Fruit fly (Drosophila melanogaster): ENCODE measurements around the gene Dip-C.
A peak's percentile ranks its signal among the peaks of the same experiment; 100 is the strongest.

Dip-C gene

dm6 chr3R:12413274-12413958 is at the start of gene Dip-C, which contains the start of gene pps (continued):
- TF ChIP-seq CG6683 (GFP tag; optimal IDR thresholded peaks at IDR 0.05) (no peak), pzg (GFP tag; optimal IDR thresholded peaks at IDR 0.05) (peak; percentile 69), Bgb (GFP tag; IDR thresholded peaks at IDR 0.05; ENCODE audit: partially characterized antibody) (peak; percentile 74), CG18262 (tag; optimal IDR thresholded peaks at IDR 0.05) (no peak), CG1603 (tag; optimal IDR thresholded peaks at IDR 0.05) (no peak), Dp (GFP tag; optimal IDR thresholded peaks at IDR 0.05) (peak; percentile 29), CG11398 (GFP tag; optimal IDR thresholded peaks at IDR 0.05) (no peak), pan (optimal IDR thresholded peaks at IDR 0.05) (no peak), pan (GFP tag; optimal IDR thresholded peaks at IDR 0.05 in 1 of 2, IDR thresholded peaks at IDR 0.05 in 1 of 2) (peak in 1 of 2 experiments; percentile 9), Ada2b (GFP tag; IDR thresholded peaks at IDR 0.05) (no peak), CG9609 (GFP tag; optimal IDR thresholded peaks at IDR 0.05) (no peak), ro (GFP tag; IDR thresholded peaks at IDR 0.05) (no peak), CG10366 (GFP tag; IDR thresholded peaks at IDR 0.05) (no peak), Sry-δ (GFP tag; optimal IDR thresholded peaks at IDR 0.05) (peak; percentile 60), CG7271 (tag; optimal IDR thresholded peaks at IDR 0.05) (no peak), org-1 (GFP tag; optimal IDR thresholded peaks at IDR 0.05) (no peak), Dref (GFP tag; IDR thresholded peaks at IDR 0.05) (peak; percentile 75), E2f2 (GFP tag; IDR thresholded peaks at IDR 0.05) (peak; percentile 20; the same call in 1 of the 2 replicates), hbn (GFP tag; IDR thresholded peaks at IDR 0.05; ENCODE audit: partially characterized antibody) (peak; percentile 73), H15 (GFP tag; IDR thresholded peaks at IDR 0.05) (no peak), CG14860 (GFP tag; IDR thresholded peaks at IDR 0.05; ENCODE audit: partially characterized antibody) (peak; percentile 35; the same call in 1 of the 3 replicates), CG6272 (GFP tag; IDR thresholded peaks at IDR 0.05) (no peak), trem (tag; optimal IDR thresholded peaks at IDR 0.05) (peak; percentile 57), toy (GFP tag; IDR thresholded peaks at IDR 0.05) (no peak), CG12744 (GFP tag; optimal IDR thresholded peaks at IDR 0.05) (no peak), so (GFP tag; IDR thresholded peaks at IDR 0.05) (no peak), stc (GFP tag; IDR thresholded peaks at IDR 0.05) (no peak), unpg (GFP tag; optimal IDR thresholded peaks at IDR 0.05) (no peak), CG18764 (GFP tag; optimal IDR thresholded peaks at IDR 0.05) (no peak), crp (GFP tag; optimal IDR thresholded peaks at IDR 0.05) (no peak), CG13287 (GFP tag; IDR thresholded peaks at IDR 0.05; ENCODE audit: partially characterized antibody) (peak; percentile 85), Opbp (GFP tag; IDR thresholded peaks at IDR 0.05; ENCODE audit: partially characterized antibody) (peak; percentile 70), insv (GFP tag; optimal IDR thresholded peaks at IDR 0.05) (peak in 1 of 2 experiments; percentile 22), salm (tag; optimal IDR thresholded peaks at IDR 0.05) (no peak), CG6813 (GFP tag; optimal IDR thresholded peaks at IDR 0.05) (no peak), Hr51 (GFP tag; optimal IDR thresholded peaks at IDR 0.05) (no peak), Xbp1 (GFP tag; optimal IDR thresholded peaks at IDR 0.05) (peak; percentile 3), CG4282 (GFP tag; optimal IDR thresholded peaks at IDR 0.05) (no peak), ap (GFP tag; IDR thresholded peaks at IDR 0.05) (no peak), Mes4 (GFP tag; optimal IDR thresholded peaks at IDR 0.05) (no peak), lmd (GFP tag; IDR thresholded peaks at IDR 0.05) (no peak), scrt (GFP tag; optimal IDR thresholded peaks at IDR 0.05) (no peak), usp (GFP tag; optimal IDR thresholded peaks at IDR 0.05) (no peak), grn (GFP tag; optimal IDR thresholded peaks at IDR 0.05) (no peak), caup (GFP tag; optimal IDR thresholded peaks at IDR 0.05; ENCODE audit: severe bottlenecking) (no peak), Xrp1 (GFP tag; IDR thresholded peaks at IDR 0.05) (no peak), slbo (GFP tag; IDR thresholded peaks at IDR 0.05) (no peak), yki (optimal IDR thresholded peaks at IDR 0.05) (no peak), ttk (GFP tag; IDR thresholded peaks at IDR 0.05) (no peak), CG17359 (tag; optimal IDR thresholded peaks at IDR 0.05) (no peak)
